Worm (Caenorhabditis elegans): ENCODE data around the gene pho-13.

Gene pho-13

DNA sequence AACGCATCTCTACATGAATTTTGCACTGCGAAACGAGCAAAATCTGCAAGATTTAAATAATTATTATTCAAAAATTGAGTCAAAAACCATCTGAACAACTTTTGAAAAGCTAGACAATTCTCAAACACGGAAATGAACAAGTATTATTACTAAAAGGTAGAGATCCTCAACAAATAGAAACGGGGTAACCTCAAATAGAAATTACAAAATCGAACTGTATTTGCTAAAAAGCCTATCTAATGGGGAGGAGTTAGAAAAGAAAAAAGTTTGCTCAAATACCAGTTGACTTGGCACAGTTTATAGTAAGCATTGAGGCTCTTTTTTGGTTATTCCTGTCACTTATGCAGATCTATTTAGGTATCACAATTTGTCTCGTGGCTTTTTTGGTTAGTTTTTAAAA is 18.9 kb upstream of the pho-13 start, which contains the start of gene nas-25:
Gene nas-25, plus strand, starts transcription at position 301 of the 400 bp plus-strand sequence.
- TF ChIP-seq pax-3 (tag; optimal IDR thresholded peaks at IDR 0.05) (no peak), unc-62 (GFP tag; optimal IDR thresholded peaks at IDR 0.05) (no peak), nhr-85 (tag) (peak; percentile 16), egl-13 (tag; optimal IDR thresholded peaks at IDR 0.05) (no peak), irx-1 (tag; optimal IDR thresholded peaks at IDR 0.05) (no peak)

DNA sequence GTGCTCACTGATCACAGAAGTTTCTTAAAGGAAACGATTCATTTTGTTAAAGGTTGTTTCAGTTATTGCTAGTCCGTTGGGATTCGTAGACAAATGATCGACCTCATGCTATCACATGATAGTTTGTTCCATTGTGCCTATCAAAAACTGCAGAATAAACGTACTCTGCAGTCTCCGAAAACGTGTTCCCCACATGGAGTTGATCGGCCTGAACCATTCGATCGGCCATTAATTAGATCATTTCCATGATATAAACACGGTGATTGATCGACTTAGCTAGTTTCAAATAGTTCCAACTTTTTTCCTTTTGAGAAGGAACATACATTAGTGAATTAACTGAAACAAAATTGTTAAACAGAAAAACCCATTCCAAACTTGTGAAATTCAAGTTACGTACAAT is 15.9 kb upstream of the pho-13 start:
- TF ChIP-seq nhr-84 (tag; optimal IDR thresholded peaks at IDR 0.05) (no peak), egl-13 (tag; optimal IDR thresholded peaks at IDR 0.05) (no peak), swsn-7 (tag; optimal IDR thresholded peaks at IDR 0.05) (no peak), C16A3.4 (tag; optimal IDR thresholded peaks at IDR 0.05) (peak; percentile 39), vab-15 (tag; optimal IDR thresholded peaks at IDR 0.05) (no peak), unc-86 (tag; optimal IDR thresholded peaks at IDR 0.05) (no peak), nhr-71 (tag; optimal IDR thresholded peaks at IDR 0.05) (peak; percentile 61), pqm-1 (tag; optimal IDR thresholded peaks at IDR 0.05) (no peak), tbx-2 (tag; optimal IDR thresholded peaks at IDR 0.05) (peak; percentile 52), snu-23 (GFP tag; optimal IDR thresholded peaks at IDR 0.05) (peak; percentile 43), nhr-20 (tag; optimal IDR thresholded peaks at IDR 0.05) (peak; percentile 86), grh-1 (GFP tag; IDR thresholded peaks at IDR 0.05) (peak; percentile 61), F16B12.6 (tag; optimal IDR thresholded peaks at IDR 0.05) (no peak), ceh-63 (GFP tag; optimal IDR thresholded peaks at IDR 0.05) (no peak), nhr-90 (tag; optimal IDR thresholded peaks at IDR 0.05; ENCODE audit: poor library complexity) (peak; percentile 73), irx-1 (tag; optimal IDR thresholded peaks at IDR 0.05) (peak; percentile 23), lin-35 (GFP tag; optimal IDR thresholded peaks at IDR 0.05) (peak in 1 of 2 experiments; percentile 71), lin-39 (tag; optimal IDR thresholded peaks at IDR 0.05) (no peak), ces-1 (GFP tag; optimal IDR thresholded peaks at IDR 0.05) (no peak), tlp-1 (tag; optimal IDR thresholded peaks at IDR 0.05) (no peak), nhr-19 (GFP tag; conservative IDR thresholded peaks at IDR 0.05) (peak; percentile 86), nhr-47 (tag; optimal IDR thresholded peaks at IDR 0.05) (peak; percentile 25), lin-14 (GFP tag; optimal IDR thresholded peaks at IDR 0.05) (peak; percentile 64), sox-4 (tag; optimal IDR thresholded peaks at IDR 0.05) (no peak), nhr-85 (tag) (peak; percentile 91), blmp-1 (tag; optimal IDR thresholded peaks at IDR 0.05) (peak; percentile 59), ceh-88 (GFP tag; IDR thresholded peaks at IDR 0.05) (no peak), nhr-28 (tag; optimal IDR thresholded peaks at IDR 0.05) (no peak), dpl-1 (GFP tag; optimal IDR thresholded peaks at IDR 0.05) (no peak), ztf-4 (tag; optimal IDR thresholded peaks at IDR 0.05) (no peak), nhr-11 (tag; optimal IDR thresholded peaks at IDR 0.05) (no peak), pax-3 (tag; optimal IDR thresholded peaks at IDR 0.05) (no peak), lsy-2 (tag; optimal IDR thresholded peaks at IDR 0.05) (peak in 1 of 2 experiments; percentile 47), efl-1 (optimal IDR thresholded peaks at IDR 0.05) (no peak), efl-1 (GFP tag; optimal IDR thresholded peaks at IDR 0.05 in 1 of 2) (peak in 1 of 2 experiments; percentile 88), mdl-1 (tag; optimal IDR thresholded peaks at IDR 0.05) (peak in 1 of 2 experiments; percentile 85), hpl-2 (GFP tag; optimal IDR thresholded peaks at IDR 0.05) (no peak), unc-130 (tag; optimal IDR thresholded peaks at IDR 0.05) (peak; percentile 84), elt-3 (tag; optimal IDR thresholded peaks at IDR 0.05) (peak in 5 of 6 experiments; percentile 7 to 95 (median 38))

ce11 chrII:8821140-8821595 is 14.3 kb upstream of the pho-13 start, which contains the start of gene F46C5.1:
TSS of gene F46C5.1 (minus strand) at chrII:8821190.
- TF ChIP-seq egl-27 (tag; optimal IDR thresholded peaks at IDR 0.05) (no peak), C16A3.4 (tag; optimal IDR thresholded peaks at IDR 0.05) (peak; percentile 2), ztf-11 (tag; optimal IDR thresholded peaks at IDR 0.05) (no peak), nhr-47 (tag; optimal IDR thresholded peaks at IDR 0.05) (no peak), pqm-1 (tag; optimal IDR thresholded peaks at IDR 0.05) (no peak), lsy-2 (tag; optimal IDR thresholded peaks at IDR 0.05) (peak in 1 of 2 experiments; percentile 68), dsc-1 (tag; optimal IDR thresholded peaks at IDR 0.05) (no peak), ceh-63 (GFP tag; optimal IDR thresholded peaks at IDR 0.05) (no peak), elt-3 (tag; optimal IDR thresholded peaks at IDR 0.05) (peak in 2 of 6 experiments; percentile 6 to 25), nhr-77 (tag; optimal IDR thresholded peaks at IDR 0.05) (no peak), fkh-10 (GFP tag; optimal IDR thresholded peaks at IDR 0.05) (no peak), lin-15B (tag; optimal IDR thresholded peaks at IDR 0.05) (no peak), ces-1 (GFP tag; optimal IDR thresholded peaks at IDR 0.05) (no peak), irx-1 (tag; optimal IDR thresholded peaks at IDR 0.05) (no peak), zip-4 (GFP tag; optimal IDR thresholded peaks at IDR 0.05) (no peak), blmp-1 (tag; optimal IDR thresholded peaks at IDR 0.05) (peak; percentile 63)

Data from whole organism, L1 larva.